Fruit fly (Drosophila melanogaster): ENCODE data around the gene Archease.

Gene Archease

DNA sequence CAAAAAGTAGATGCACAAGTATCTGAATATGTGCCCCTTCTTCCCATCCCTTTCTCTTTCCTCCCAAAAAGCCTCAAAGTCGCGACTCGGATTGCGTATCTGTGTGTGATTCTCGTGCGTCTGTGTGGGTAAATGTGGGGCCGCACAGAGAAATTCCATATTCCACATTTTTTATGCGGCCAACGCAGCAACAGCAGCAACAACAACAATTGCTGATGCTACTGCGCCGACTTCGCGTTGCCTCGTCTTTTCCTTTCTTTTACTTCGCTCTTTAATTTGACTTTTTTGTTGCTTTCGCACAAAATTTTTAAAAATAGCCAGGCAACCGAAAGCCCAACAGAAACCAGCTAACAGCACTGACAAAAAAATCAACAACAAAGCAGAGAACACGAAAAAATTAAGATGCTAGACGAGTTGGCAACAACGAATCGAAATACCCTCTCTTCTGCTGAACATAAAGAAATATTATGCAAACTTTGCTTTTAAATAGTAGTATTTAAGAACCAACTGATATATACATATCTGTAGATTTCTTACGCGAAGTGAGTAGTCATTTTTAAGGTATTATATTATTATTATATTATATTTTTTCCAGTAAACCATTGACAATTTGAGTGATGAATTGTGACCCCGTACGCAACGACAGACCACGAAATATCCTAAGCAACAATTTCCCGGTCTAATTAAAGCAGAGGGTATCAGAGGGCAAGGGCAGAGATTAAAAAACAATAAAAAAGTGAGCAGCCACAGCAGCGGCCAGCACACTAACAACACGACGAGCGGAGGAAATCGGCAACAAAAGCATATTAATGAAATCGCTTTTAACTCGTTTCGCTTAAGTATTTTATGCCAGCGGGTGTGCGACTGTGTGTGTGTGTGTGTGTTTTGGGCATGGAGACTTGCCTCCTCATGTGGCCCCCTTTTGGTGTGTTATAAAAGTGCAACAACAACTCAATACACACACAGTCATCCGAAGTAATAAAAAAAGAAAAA lies 6.0 kb downstream of the Archease start (continued):
- TF ChIP-seq Fer3 (tag; optimal IDR thresholded peaks at IDR 0.05) (peak; percentile 35), fu2 (GFP tag; optimal IDR thresholded peaks at IDR 0.05) (no peak), ato (GFP tag; IDR thresholded peaks at IDR 0.05; ENCODE audit: partially characterized antibody) (no peak), CG17568 (GFP tag; optimal IDR thresholded peaks at IDR 0.05) (peak; percentile 28), otp (GFP tag; IDR thresholded peaks at IDR 0.05) (no peak), CG9727 (GFP tag; optimal IDR thresholded peaks at IDR 0.05) (peak; percentile 31), Blimp-1 (GFP tag; optimal IDR thresholded peaks at IDR 0.05) (peak; percentile 47), slbo (GFP tag; IDR thresholded peaks at IDR 0.05) (peak; percentile 31; the same call in 1 of the 2 replicates), CG18764 (GFP tag; optimal IDR thresholded peaks at IDR 0.05) (peak; percentile 10), ewg (GFP tag; optimal IDR thresholded peaks at IDR 0.05) (peak; percentile 62), CG5245 (GFP tag; optimal IDR thresholded peaks at IDR 0.05) (no peak), CG9932 (GFP tag; IDR thresholded peaks at IDR 0.05) (no peak), pan (optimal IDR thresholded peaks at IDR 0.05) (no peak), pan (GFP tag; optimal IDR thresholded peaks at IDR 0.05 in 1 of 2, IDR thresholded peaks at IDR 0.05 in 1 of 2) (peak in 1 of 2 experiments; percentile 54), CG5953 (GFP tag; IDR thresholded peaks at IDR 0.05) (0 out of 2 replicates have a peak, but pooled peaks have one; percentile 47), sug (tag; optimal IDR thresholded peaks at IDR 0.05) (peak; percentile 43), CG12942 (GFP tag; optimal IDR thresholded peaks at IDR 0.05) (peak; percentile 18), da (GFP tag; optimal IDR thresholded peaks at IDR 0.05) (no peak), tap (tag; optimal IDR thresholded peaks at IDR 0.05) (peak; percentile 64), CG1647 (GFP tag; optimal IDR thresholded peaks at IDR 0.05) (peak; percentile 1), CG6683 (GFP tag; optimal IDR thresholded peaks at IDR 0.05) (peak; percentile 20), CG6654 (GFP tag; optimal IDR thresholded peaks at IDR 0.05) (peak; percentile 37), Fer2 (tag; optimal IDR thresholded peaks at IDR 0.05) (no peak), ash1 (GFP tag; optimal IDR thresholded peaks at IDR 0.05) (no peak), Rfx (GFP tag; IDR thresholded peaks at IDR 0.05) (peak; percentile 49; the same call in 1 of the 2 replicates), HLH3B (GFP tag; IDR thresholded peaks at IDR 0.05) (0 out of 2 replicates have a peak, but pooled peaks have one; percentile 43), Hsf (GFP tag; optimal IDR thresholded peaks at IDR 0.05) (no peak), CG2712 (tag; optimal IDR thresholded peaks at IDR 0.05) (peak; percentile 73), stc (GFP tag; IDR thresholded peaks at IDR 0.05) (peak; percentile 32; the same call in 1 of the 2 replicates)

DNA sequence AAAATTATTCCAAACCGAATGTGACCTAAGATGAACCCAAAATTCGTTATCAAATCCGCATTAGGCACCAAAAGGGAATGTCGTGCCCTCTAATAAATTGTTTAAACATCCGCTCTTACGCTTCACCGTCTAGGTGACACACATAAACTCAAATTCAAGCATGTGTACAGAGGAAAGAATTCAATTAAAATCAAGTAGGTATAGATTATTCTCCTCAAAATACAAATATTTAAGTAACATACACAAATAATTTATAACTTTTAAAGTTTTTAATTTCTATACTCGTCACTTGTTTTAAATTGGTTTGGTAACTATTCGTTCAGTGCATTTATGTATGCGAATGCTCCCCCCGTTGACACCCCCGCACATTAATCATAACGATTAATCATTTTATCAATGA lies 7.4 kb downstream of the Archease start:
- no peak for TF ChIP-seq CG11456 (GFP tag; IDR thresholded peaks at IDR 0.05)
- peak; percentile 25; the same call in 1 of the 3 replicates for TF ChIP-seq row (GFP tag; IDR thresholded peaks at IDR 0.05)
- TF ChIP-seq Xrp1 (GFP tag; IDR thresholded peaks at IDR 0.05): 0 out of 2 replicates have a peak, but pooled peaks have one; percentile 14
- no peak for TF ChIP-seq H2.0 (GFP tag; IDR thresholded peaks at IDR 0.05)
- no peak for TF ChIP-seq CG12071 (GFP tag; optimal IDR thresholded peaks at IDR 0.05)
- no peak for TF ChIP-seq MESR4 (GFP tag; optimal IDR thresholded peaks at IDR 0.05)
- TF ChIP-seq Oaz (GFP tag; IDR thresholded peaks at IDR 0.05): no peak
- peak; percentile 5 for TF ChIP-seq gem (tag; optimal IDR thresholded peaks at IDR 0.05)
- no peak for TF ChIP-seq klu (GFP tag; IDR thresholded peaks at IDR 0.05)
- no peak for TF ChIP-seq Hr51 (GFP tag; optimal IDR thresholded peaks at IDR 0.05)
- no peak for TF ChIP-seq CG34224 (GFP tag; IDR thresholded peaks at IDR 0.05; ENCODE audit: partially characterized antibody)
- TF ChIP-seq sens (GFP tag): peak; percentile 58
- TF ChIP-seq sna (GFP tag; IDR thresholded peaks at IDR 0.05; ENCODE audit: partially characterized antibody): no peak
- TF ChIP-seq trem (tag; optimal IDR thresholded peaks at IDR 0.05): no peak
- TF ChIP-seq Awh (GFP tag; IDR thresholded peaks at IDR 0.05): 0 out of 2 replicates have a peak, but pooled peaks have one; percentile 8
- TF ChIP-seq ato (GFP tag; IDR thresholded peaks at IDR 0.05; ENCODE audit: partially characterized antibody): no peak
- TF ChIP-seq cad (GFP tag; optimal IDR thresholded peaks at IDR 0.05): no peak
- no peak for TF ChIP-seq E2f2 (GFP tag; IDR thresholded peaks at IDR 0.05)
- no peak for TF ChIP-seq TFAM (GFP tag; optimal IDR thresholded peaks at IDR 0.05)
- TF ChIP-seq Ptx1 (GFP tag; IDR thresholded peaks at IDR 0.05): 0 out of 2 replicates have a peak, but pooled peaks have one; percentile 28
- no peak for TF ChIP-seq ara (GFP tag; IDR thresholded peaks at IDR 0.05)
- TF ChIP-seq Ravus (GFP tag; IDR thresholded peaks at IDR 0.05): no peak
